Fruit fly (Drosophila melanogaster): ENCODE measurements around the gene Marf.

The Marf gene

DNA sequence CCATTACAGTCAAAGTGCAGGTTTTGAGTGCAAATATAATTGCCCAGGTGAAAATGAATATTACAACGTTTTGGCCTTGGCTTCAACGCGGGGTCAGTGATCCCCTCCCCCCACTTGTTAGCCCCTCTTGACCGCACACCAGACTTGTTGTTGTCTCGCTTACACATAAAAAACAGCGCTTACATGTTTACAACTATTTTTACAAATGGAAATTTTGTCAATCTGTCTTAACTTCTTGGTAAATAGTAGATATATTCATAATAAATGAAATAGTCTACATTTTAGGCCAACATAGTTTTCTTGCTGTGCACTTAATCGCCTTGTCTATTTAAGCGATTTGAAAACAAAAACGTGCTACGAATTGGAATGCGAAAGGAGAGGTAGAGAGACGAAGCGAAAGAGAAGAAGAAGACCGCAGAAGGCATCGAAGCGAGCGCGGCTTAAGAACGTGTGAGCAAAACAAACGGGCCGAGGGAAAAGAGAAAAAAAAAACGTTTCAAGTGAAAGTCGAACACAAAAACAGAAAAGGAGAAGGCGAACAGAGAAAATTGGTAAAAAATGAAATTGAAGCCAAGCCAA is 25.7 kb upstream of the Marf start:
- peak; percentile 10 for TF ChIP-seq CG12942 (GFP tag; optimal IDR thresholded peaks at IDR 0.05)
- no peak for TF ChIP-seq yki (optimal IDR thresholded peaks at IDR 0.05)
- peak; percentile 23 for TF ChIP-seq CG1529 (GFP tag; optimal IDR thresholded peaks at IDR 0.05)
- peak; percentile 87 for TF ChIP-seq ci (GFP tag; IDR thresholded peaks at IDR 0.05)
- peak; percentile 64; the same call in 2 of the 3 replicates for TF ChIP-seq CG34422 (GFP tag; IDR thresholded peaks at IDR 0.05)
- TF ChIP-seq dmrt99B (tag; optimal IDR thresholded peaks at IDR 0.05), result peak; percentile 56
- TF ChIP-seq rib (GFP tag; IDR thresholded peaks at IDR 0.05), result peak; percentile 25; the same call in 1 of the 2 replicates
- peak; percentile 73 for TF ChIP-seq CG32532 (GFP tag; IDR thresholded peaks at IDR 0.05)
- TF ChIP-seq Nf-YC (tag; optimal IDR thresholded peaks at IDR 0.05), result no peak
- TF ChIP-seq Deaf1 (tag; optimal IDR thresholded peaks at IDR 0.05), result peak; percentile 15
- no peak for TF ChIP-seq corto (GFP tag; optimal IDR thresholded peaks at IDR 0.05)
- TF ChIP-seq B-H1 (GFP tag; IDR thresholded peaks at IDR 0.05), result peak; percentile 32; the same call in 2 of the 3 replicates
- TF ChIP-seq E2f2 (GFP tag; IDR thresholded peaks at IDR 0.05), result no peak
- TF ChIP-seq CG14710 (tag; optimal IDR thresholded peaks at IDR 0.05), result peak; percentile 8
- peak; percentile 27 for TF ChIP-seq fd64A (GFP tag; optimal IDR thresholded peaks at IDR 0.05)
- peak; percentile 28; the same call in 1 of the 3 replicates for TF ChIP-seq CG7357 (GFP tag; IDR thresholded peaks at IDR 0.05)
- no peak for TF ChIP-seq HmgD (GFP tag; optimal IDR thresholded peaks at IDR 0.05)
- no peak for TF ChIP-seq zen (tag; optimal IDR thresholded peaks at IDR 0.05)
- peak; percentile 45; the same call in 1 of the 3 replicates for TF ChIP-seq CG14050 (GFP tag; IDR thresholded peaks at IDR 0.05)
- TF ChIP-seq onecut (GFP tag; IDR thresholded peaks at IDR 0.05), result no peak
- no peak for TF ChIP-seq CG9876 (GFP tag; optimal IDR thresholded peaks at IDR 0.05)
- TF ChIP-seq tio (GFP tag; optimal IDR thresholded peaks at IDR 0.05), result peak; percentile 5
- no peak for TF ChIP-seq CG16779 (GFP tag; IDR thresholded peaks at IDR 0.05)
- TF ChIP-seq D19B (GFP tag; optimal IDR thresholded peaks at IDR 0.05), result no peak
- TF ChIP-seq CG17186 (GFP tag; optimal IDR thresholded peaks at IDR 0.05), result no peak
- peak; percentile 62 for TF ChIP-seq CG14441 (GFP tag; IDR thresholded peaks at IDR 0.05)
- no peak for TF ChIP-seq toy (GFP tag; IDR thresholded peaks at IDR 0.05)
- TF ChIP-seq Bgb (GFP tag; IDR thresholded peaks at IDR 0.05; ENCODE audit: partially characterized antibody), result no peak
- peak; percentile 22 for TF ChIP-seq Spps (tag; optimal IDR thresholded peaks at IDR 0.05)
- TF ChIP-seq crc (GFP tag; optimal IDR thresholded peaks at IDR 0.05), result no peak
- TF ChIP-seq CG1602 (GFP tag; optimal IDR thresholded peaks at IDR 0.05), result peak; percentile 29
- TF ChIP-seq otp (GFP tag; IDR thresholded peaks at IDR 0.05), result peak; percentile 30; the same call in 1 of the 3 replicates
- no peak for TF ChIP-seq CG9727 (GFP tag; optimal IDR thresholded peaks at IDR 0.05)
- no peak for TF ChIP-seq CG31388 (GFP tag; optimal IDR thresholded peaks at IDR 0.05)
- TF ChIP-seq ara (GFP tag; IDR thresholded peaks at IDR 0.05), result peak; percentile 62; the same call in 1 of the 2 replicates
- no peak for TF ChIP-seq CG6765 (GFP tag; optimal IDR thresholded peaks at IDR 0.05)
- TF ChIP-seq CG3847 (GFP tag; IDR thresholded peaks at IDR 0.05), result peak; percentile 45
- TF ChIP-seq CG10209 (GFP tag; optimal IDR thresholded peaks at IDR 0.05), result peak; percentile 34
- TF ChIP-seq Med (GFP tag), result peak; percentile 90
- TF ChIP-seq CG15479 (GFP tag; optimal IDR thresholded peaks at IDR 0.05), result no peak
- no peak for TF ChIP-seq CG3838 (GFP tag; optimal IDR thresholded peaks at IDR 0.05)
- peak; percentile 51; the same call in 1 of the 2 replicates for TF ChIP-seq CG32772 (GFP tag; IDR thresholded peaks at IDR 0.05)
- TF ChIP-seq CG17829 (tag; optimal IDR thresholded peaks at IDR 0.05), result peak; percentile 46
- 0 out of 2 replicates have a peak, but pooled peaks have one; percentile 8 for TF ChIP-seq MBD-R2 (GFP tag; IDR thresholded peaks at IDR 0.05)
- peak; percentile 22; the same call in 1 of the 2 replicates for TF ChIP-seq CG4404 (GFP tag; IDR thresholded peaks at IDR 0.05)
- TF ChIP-seq z (GFP tag; IDR thresholded peaks at IDR 0.05), result no peak
- no peak for TF ChIP-seq jing (GFP tag; optimal IDR thresholded peaks at IDR 0.05)
- peak; percentile 14 for TF ChIP-seq CG1233 (GFP tag; optimal IDR thresholded peaks at IDR 0.05)
- peak; percentile 73 for TF ChIP-seq zfh1 (GFP tag; IDR thresholded peaks at IDR 0.05)
- peak; percentile 54 for TF ChIP-seq scrt (GFP tag; optimal IDR thresholded peaks at IDR 0.05)
- TF ChIP-seq gem (tag; optimal IDR thresholded peaks at IDR 0.05), result peak; percentile 71

All from whole organism, embryonic.